Worm (Caenorhabditis elegans): ENCODE data around the gene F08F8.10.

The F08F8.10 gene

DNA sequence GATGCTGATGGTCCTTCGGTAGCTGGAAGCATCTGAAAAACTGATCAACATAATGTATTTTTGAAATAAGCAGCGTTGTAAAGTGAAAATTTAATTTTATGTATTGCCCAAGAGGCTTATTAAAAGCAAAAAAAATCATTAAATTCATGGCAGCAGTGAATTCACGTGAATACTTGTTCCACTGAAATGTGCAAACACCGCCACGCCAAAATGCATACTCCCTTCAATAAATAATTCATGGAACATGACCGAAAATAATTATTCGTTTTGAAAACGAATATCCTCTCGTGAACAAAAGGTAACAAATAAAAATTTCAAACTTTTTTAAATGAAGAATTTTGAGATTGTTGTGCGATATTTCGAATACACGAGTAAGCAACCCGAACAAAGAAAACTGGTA lies at the start of gene F08F8.10:
F08F8.10 (minus strand) TSS at position 38 of the 400 bp plus-strand sequence.
- no peak for TF ChIP-seq nhr-84 (tag; optimal IDR thresholded peaks at IDR 0.05)
- TF ChIP-seq unc-130 (tag; optimal IDR thresholded peaks at IDR 0.05) = peak; percentile 33
- TF ChIP-seq nhr-11 (tag; optimal IDR thresholded peaks at IDR 0.05) = no peak
- no peak for TF ChIP-seq ces-1 (GFP tag; optimal IDR thresholded peaks at IDR 0.05)
- no peak for TF ChIP-seq lin-39 (tag; optimal IDR thresholded peaks at IDR 0.05)
- TF ChIP-seq mef-2 (tag; optimal IDR thresholded peaks at IDR 0.05) = no peak
- peak; percentile 35 for TF ChIP-seq nhr-47 (tag; optimal IDR thresholded peaks at IDR 0.05)
- peak; percentile 24 for TF ChIP-seq C16A3.4 (tag; optimal IDR thresholded peaks at IDR 0.05)
- no peak for TF ChIP-seq nhr-19 (GFP tag; conservative IDR thresholded peaks at IDR 0.05)
- peak; percentile 35 for TF ChIP-seq xbp-1 (tag; optimal IDR thresholded peaks at IDR 0.05)
- TF ChIP-seq nhr-90 (tag; optimal IDR thresholded peaks at IDR 0.05; ENCODE audit: poor library complexity) = no peak
- TF ChIP-seq swsn-7 (tag; optimal IDR thresholded peaks at IDR 0.05) = peak; percentile 37
- no peak for TF ChIP-seq unc-98 (GFP tag; IDR thresholded peaks at IDR 0.05)
- peak; percentile 61 for TF ChIP-seq snu-23 (GFP tag; optimal IDR thresholded peaks at IDR 0.05)
- no peak for TF ChIP-seq fkh-4 (tag; optimal IDR thresholded peaks at IDR 0.05; ENCODE audit: borderline replicate concordance)
- TF ChIP-seq jun-1 (tag; optimal IDR thresholded peaks at IDR 0.05) = no peak
- TF ChIP-seq rnt-1 (tag; optimal IDR thresholded peaks at IDR 0.05) = peak; percentile 23
- TF ChIP-seq hlh-4 (tag; optimal IDR thresholded peaks at IDR 0.05) = no peak
- TF ChIP-seq ceh-82 (tag; optimal IDR thresholded peaks at IDR 0.05) = peak in 1 of 3 experiments; percentile 18
- no peak for TF ChIP-seq ceh-88 (GFP tag; IDR thresholded peaks at IDR 0.05)
- no peak for TF ChIP-seq skn-1 (tag; optimal IDR thresholded peaks at IDR 0.05)
- peak; percentile 51 for TF ChIP-seq nhr-20 (tag; optimal IDR thresholded peaks at IDR 0.05)
- TF ChIP-seq efl-1 (optimal IDR thresholded peaks at IDR 0.05) = peak; percentile 52 to 64
- TF ChIP-seq efl-1 (GFP tag; optimal IDR thresholded peaks at IDR 0.05 in 1 of 2) = peak; percentile 63 to 96
- TF ChIP-seq aha-1 (tag; optimal IDR thresholded peaks at IDR 0.05) = no peak
- TF ChIP-seq grh-1 (GFP tag; IDR thresholded peaks at IDR 0.05) = no peak
- TF ChIP-seq nhr-237 (tag; optimal IDR thresholded peaks at IDR 0.05) = no peak
- TF ChIP-seq unc-86 (tag; optimal IDR thresholded peaks at IDR 0.05) = peak; percentile 92
- TF ChIP-seq lsy-2 (tag; optimal IDR thresholded peaks at IDR 0.05) = peak; percentile 63 to 64
- peak; percentile 33 to 65 (median 47) for TF ChIP-seq dpl-1 (GFP tag; optimal IDR thresholded peaks at IDR 0.05)
- TF ChIP-seq unc-30 (tag; optimal IDR thresholded peaks at IDR 0.05) = no peak
- no peak for TF ChIP-seq ceh-63 (GFP tag; optimal IDR thresholded peaks at IDR 0.05)
- TF ChIP-seq sox-4 (tag; optimal IDR thresholded peaks at IDR 0.05) = no peak
- peak; percentile 4; the same call in 1 of the 2 replicates for TF ChIP-seq isw-1 (GFP tag; IDR thresholded peaks at IDR 0.05)
- TF ChIP-seq hlh-17 (GFP tag; optimal IDR thresholded peaks at IDR 0.05; ENCODE audit: borderline replicate concordance) = no peak
- no peak for TF ChIP-seq ama-1 (optimal IDR thresholded peaks at IDR 0.05)
- TF ChIP-seq snpc-4 (tag; optimal IDR thresholded peaks at IDR 0.05) = no peak
- no peak for TF ChIP-seq zag-1 (tag; optimal IDR thresholded peaks at IDR 0.05)
- no peak for TF ChIP-seq pag-3 (tag; optimal IDR thresholded peaks at IDR 0.05; ENCODE audit: borderline replicate concordance, insufficient read depth)
- TF ChIP-seq sup-37 (GFP tag; optimal IDR thresholded peaks at IDR 0.05) = no peak
- no peak for TF ChIP-seq sptf-1 (tag; optimal IDR thresholded peaks at IDR 0.05)
- TF ChIP-seq alr-1 (tag; optimal IDR thresholded peaks at IDR 0.05; ENCODE audit: borderline replicate concordance) = no peak
- peak; percentile 92 for TF ChIP-seq F16B12.6 (tag; optimal IDR thresholded peaks at IDR 0.05)
- no peak for TF ChIP-seq elt-2 (tag; optimal IDR thresholded peaks at IDR 0.05)
- TF ChIP-seq lin-13 (GFP tag; optimal IDR thresholded peaks at IDR 0.05) = no peak
- TF ChIP-seq fkh-8 (tag; optimal IDR thresholded peaks at IDR 0.05) = no peak
- TF ChIP-seq lin-35 (GFP tag; optimal IDR thresholded peaks at IDR 0.05) = peak; percentile 64 to 68
- TF ChIP-seq vab-15 (tag; optimal IDR thresholded peaks at IDR 0.05) = no peak
- no peak for TF ChIP-seq nhr-28 (tag; optimal IDR thresholded peaks at IDR 0.05)
- no peak for TF ChIP-seq fkh-10 (GFP tag; optimal IDR thresholded peaks at IDR 0.05)
- peak in 1 of 2 experiments; percentile 61 for TF ChIP-seq mdl-1 (tag; optimal IDR thresholded peaks at IDR 0.05)
- peak; percentile 44 for TF ChIP-seq blmp-1 (tag; optimal IDR thresholded peaks at IDR 0.05)
- TF ChIP-seq zip-4 (GFP tag; optimal IDR thresholded peaks at IDR 0.05) = no peak
- TF ChIP-seq C34B4.2 (tag; optimal IDR thresholded peaks at IDR 0.05) = no peak
